Fruit fly (Drosophila melanogaster): ENCODE data around the gene RfC4.

Gene RfC4

DNA sequence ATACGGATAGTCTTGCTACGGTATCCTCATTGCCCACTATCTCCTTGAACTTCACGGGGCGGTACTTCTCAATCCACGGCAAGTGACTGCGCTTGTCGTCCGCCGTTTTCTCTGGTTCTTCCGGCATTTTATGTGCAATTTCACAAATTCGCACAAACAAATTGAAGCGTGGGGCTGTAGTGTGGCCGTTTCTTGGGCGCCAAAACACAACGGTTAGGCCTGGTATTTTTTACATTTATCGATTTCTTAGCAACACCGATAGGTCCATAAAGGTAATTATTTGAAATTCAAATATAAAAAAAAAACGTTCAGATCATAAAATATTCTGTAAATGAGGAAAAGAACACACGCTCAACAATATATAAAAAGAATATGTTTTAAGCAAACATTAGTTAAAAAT, at the start of gene RfC4:
RfC4 (minus strand) TSS at position 182 of the 400 bp plus-strand sequence.
- TF ChIP-seq Sp1 (GFP tag; optimal IDR thresholded peaks at IDR 0.05) (no peak), jim (GFP tag; optimal IDR thresholded peaks at IDR 0.05) (no peak), tai (GFP tag; optimal IDR thresholded peaks at IDR 0.05) (no peak), sv (GFP tag; optimal IDR thresholded peaks at IDR 0.05) (no peak)

DNA sequence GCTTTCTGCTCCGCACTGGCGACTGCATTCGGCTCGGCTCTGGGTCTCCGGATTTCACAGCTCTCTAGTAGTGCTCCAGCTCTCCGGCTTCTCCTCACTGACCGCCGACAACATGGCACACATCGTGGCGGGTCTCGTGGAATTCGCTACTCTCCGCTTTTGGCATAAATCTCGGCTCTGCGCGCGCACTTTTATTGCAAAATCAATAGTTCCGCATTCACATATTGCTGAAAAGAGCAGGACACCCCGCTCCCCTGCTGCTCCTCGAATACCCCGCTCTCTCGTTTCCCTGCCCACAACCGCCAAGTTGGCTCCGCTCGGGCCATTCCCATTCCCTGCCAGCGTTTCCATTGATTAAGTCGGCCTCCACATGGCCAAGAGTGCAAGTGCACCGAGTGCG, 49.4 kb upstream of the RfC4 start:
- TF ChIP-seq fru (GFP tag; optimal IDR thresholded peaks at IDR 0.05) (no peak), Jra (GFP tag; optimal IDR thresholded peaks at IDR 0.05) (no peak), foxo (GFP tag; optimal IDR thresholded peaks at IDR 0.05) (no peak), dl (GFP tag; optimal IDR thresholded peaks at IDR 0.05; ENCODE audit: insufficient read depth in 1 of 2, partially characterized antibody in 2 of 2) (no peak), CG9705 (GFP tag; optimal IDR thresholded peaks at IDR 0.05) (no peak), usp (GFP tag; optimal IDR thresholded peaks at IDR 0.05) (no peak), tai (GFP tag; optimal IDR thresholded peaks at IDR 0.05) (no peak), lola (GFP tag; optimal IDR thresholded peaks at IDR 0.05) (no peak), CG32264 (GFP tag; optimal IDR thresholded peaks at IDR 0.05) (no peak), pan (optimal IDR thresholded peaks at IDR 0.05) (no peak), Sp1 (GFP tag; optimal IDR thresholded peaks at IDR 0.05) (no peak), Dfd (GFP tag; optimal IDR thresholded peaks at IDR 0.05) (no peak), sv (GFP tag; optimal IDR thresholded peaks at IDR 0.05) (no peak), ey (GFP tag; optimal IDR thresholded peaks at IDR 0.05) (no peak), Hr78 (GFP tag; optimal IDR thresholded peaks at IDR 0.05) (no peak), CrebA (GFP tag; optimal IDR thresholded peaks at IDR 0.05; ENCODE audit: borderline replicate concordance) (no peak), br (GFP tag; optimal IDR thresholded peaks at IDR 0.05) (no peak), Abd-B (GFP tag; optimal IDR thresholded peaks at IDR 0.05) (no peak)

DNA sequence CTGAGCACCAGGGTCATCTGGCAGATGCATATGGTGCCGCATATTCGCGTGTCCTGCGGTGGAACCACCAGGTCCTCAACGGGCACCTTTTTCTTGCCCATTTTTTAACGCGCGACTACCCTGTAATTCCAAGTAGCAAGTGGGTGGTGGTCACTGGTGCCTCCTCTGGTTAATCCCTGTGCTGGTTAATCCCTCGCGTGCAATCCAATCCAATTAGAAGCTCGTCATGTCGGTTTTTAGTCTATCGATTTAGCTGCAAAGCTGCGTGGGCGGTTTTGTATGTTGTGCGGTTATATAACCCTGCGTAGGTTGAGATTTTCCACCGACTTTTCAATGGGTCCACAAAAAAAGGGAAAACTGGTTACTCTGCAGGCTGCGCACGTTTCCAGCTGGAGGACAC, 48.7 kb upstream of the RfC4 start, which contains the start of gene Teh3:
Teh3 (minus strand) TSS at position 101 of the 400 bp plus-strand sequence.
- TF ChIP-seq GATAd (GFP tag; optimal IDR thresholded peaks at IDR 0.05) (no peak), Dfd (GFP tag; optimal IDR thresholded peaks at IDR 0.05) (no peak), lola (GFP tag; optimal IDR thresholded peaks at IDR 0.05) (no peak)

DNA sequence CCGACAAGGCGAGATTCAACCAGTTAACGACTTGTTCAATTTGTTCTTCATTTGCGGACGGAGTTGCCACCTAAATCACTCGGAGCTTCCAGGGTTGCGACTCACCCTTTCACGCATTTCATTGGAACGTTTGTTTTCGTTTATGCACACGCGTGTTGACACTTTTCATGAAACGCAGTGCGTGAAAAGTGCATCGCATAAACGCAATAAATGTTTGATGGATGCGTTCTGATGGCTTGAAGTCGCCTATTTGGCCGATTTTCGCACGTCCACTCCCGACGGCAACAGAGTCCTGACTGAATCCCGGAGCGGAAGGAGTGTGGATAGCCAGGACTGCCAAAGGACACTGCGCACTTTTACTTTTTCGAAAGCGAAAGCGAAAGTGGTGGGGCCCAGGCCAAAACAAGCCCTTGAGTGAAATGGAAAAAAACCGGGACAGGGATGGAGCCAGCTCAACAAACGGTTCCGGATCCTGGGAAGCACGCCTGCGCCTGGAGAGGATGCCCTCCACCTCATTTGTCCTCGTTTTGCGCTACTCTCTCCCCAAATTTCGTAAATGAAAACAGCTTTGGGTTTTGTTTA, 42.2 kb upstream of the RfC4 start, which contains the start of gene Teh4:
Teh4 (minus strand) TSS at position 290 of the 582 bp plus-strand sequence.
- no peak for TF ChIP-seq N (GFP tag; optimal IDR thresholded peaks at IDR 0.05)
- TF ChIP-seq CG32264 (GFP tag; optimal IDR thresholded peaks at IDR 0.05), result no peak
- TF ChIP-seq pan (optimal IDR thresholded peaks at IDR 0.05), result no peak
- no peak for TF ChIP-seq tai (GFP tag; optimal IDR thresholded peaks at IDR 0.05)
- no peak for TF ChIP-seq rgr (GFP tag; optimal IDR thresholded peaks at IDR 0.05)
- TF ChIP-seq ey (GFP tag; optimal IDR thresholded peaks at IDR 0.05), result no peak
- no peak for TF ChIP-seq Myc (optimal IDR thresholded peaks at IDR 0.05)
- TF ChIP-seq usp (GFP tag; optimal IDR thresholded peaks at IDR 0.05), result no peak
- no peak for TF ChIP-seq h (GFP tag; optimal IDR thresholded peaks at IDR 0.05)
- TF ChIP-seq Dfd (GFP tag; optimal IDR thresholded peaks at IDR 0.05), result no peak
- TF ChIP-seq Sp1 (GFP tag; optimal IDR thresholded peaks at IDR 0.05), result no peak
- TF ChIP-seq dsf (GFP tag; optimal IDR thresholded peaks at IDR 0.05; ENCODE audit: borderline replicate concordance), result no peak
- TF ChIP-seq sage (GFP tag; optimal IDR thresholded peaks at IDR 0.05), result no peak
- TF ChIP-seq CrebA (GFP tag; optimal IDR thresholded peaks at IDR 0.05; ENCODE audit: borderline replicate concordance), result no peak

DNA sequence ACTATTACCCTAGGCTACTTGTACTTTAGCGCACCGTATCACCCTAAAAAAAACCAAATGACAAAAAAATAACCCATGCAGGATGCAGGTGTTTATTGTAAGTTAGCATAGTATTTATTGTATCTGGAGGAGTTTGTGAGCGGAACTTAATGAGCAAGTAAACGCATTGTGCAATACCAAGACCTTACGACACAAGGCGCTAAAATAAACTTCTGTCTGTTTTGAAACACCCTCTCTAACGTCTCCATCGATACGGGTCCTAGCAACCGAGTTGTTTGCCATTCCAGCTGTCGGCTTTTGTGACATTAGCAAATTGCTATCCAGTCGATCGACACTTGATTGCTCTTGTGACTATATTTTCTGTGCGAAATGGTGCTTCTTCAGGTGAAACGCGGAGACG, 37.7 kb upstream of the RfC4 start, which contains the start of gene CG18675:
CG18675 (plus strand) TSS at position 301 of the 400 bp plus-strand sequence.
- no peak for TF ChIP-seq ey (GFP tag; optimal IDR thresholded peaks at IDR 0.05)

DNA sequence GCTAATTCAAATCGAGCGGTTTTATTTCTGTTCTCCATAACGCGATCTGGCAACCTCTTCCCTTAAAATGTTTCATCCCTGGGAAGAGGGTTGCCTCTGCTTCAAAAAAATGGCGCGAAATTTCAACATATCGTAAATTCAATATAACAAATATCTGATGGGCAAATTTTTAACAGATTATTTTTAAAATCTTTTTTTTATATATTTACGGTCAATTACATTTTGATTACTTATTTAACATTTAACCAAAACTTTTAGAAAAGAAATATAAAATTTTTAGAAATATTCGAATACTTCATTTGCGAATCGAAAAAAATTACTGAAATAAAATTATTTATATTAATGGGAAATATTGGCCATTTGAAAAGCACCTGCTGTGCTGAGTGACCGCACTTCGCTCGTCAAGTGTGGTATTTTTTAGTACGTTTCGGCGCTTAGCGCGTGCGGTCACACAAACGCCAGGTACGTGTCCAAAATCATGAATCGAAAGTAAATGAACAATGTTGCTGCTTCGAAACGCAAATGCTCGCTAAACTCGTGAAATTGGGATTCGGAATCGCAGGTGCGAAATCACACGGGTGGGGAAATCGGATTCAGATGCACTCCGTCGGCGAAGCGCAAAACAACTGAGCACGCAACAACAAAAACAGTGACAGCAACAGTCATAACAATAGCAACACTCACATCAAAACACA, 34.3 kb upstream of the RfC4 start, which contains the start of gene Ero1L:
Ero1L (plus strand) TSS at position 448 of the 695 bp plus-strand sequence.
- TF ChIP-seq HLH106 (tag; optimal IDR thresholded peaks at IDR 0.05) (peak; percentile 51), CrebA (GFP tag; optimal IDR thresholded peaks at IDR 0.05; ENCODE audit: borderline replicate concordance) (peak; percentile 51), sv (GFP tag; optimal IDR thresholded peaks at IDR 0.05) (no peak), tai (GFP tag; optimal IDR thresholded peaks at IDR 0.05) (no peak), h (GFP tag; optimal IDR thresholded peaks at IDR 0.05) (peak; percentile 3), Hnf4 (GFP tag; optimal IDR thresholded peaks at IDR 0.05) (peak; percentile 24), Dif (GFP tag; optimal IDR thresholded peaks at IDR 0.05; ENCODE audit: partially characterized antibody) (peak; percentile 40), psq (GFP tag; optimal IDR thresholded peaks at IDR 0.05) (peak; percentile 14), Rel (GFP tag; optimal IDR thresholded peaks at IDR 0.05) (no peak), Rel (tag; optimal IDR thresholded peaks at IDR 0.05) (peak; percentile 67)
